Worm (Caenorhabditis elegans): ENCODE measurements around the gene B0310.3.

Gene B0310.3

ce11 chrX:496795-497194 is 24.0 kb downstream of the B0310.3 start:
- TF ChIP-seq ztf-11 (tag; optimal IDR thresholded peaks at IDR 0.05) (no peak), C34F6.9 (tag; optimal IDR thresholded peaks at IDR 0.05) (no peak), nhr-21 (tag; optimal IDR thresholded peaks at IDR 0.05) (no peak), alr-1 (tag; optimal IDR thresholded peaks at IDR 0.05) (no peak), R02D3.7 (tag; optimal IDR thresholded peaks at IDR 0.05) (no peak), snpc-4 (tag; optimal IDR thresholded peaks at IDR 0.05) (no peak), fos-1 (tag; optimal IDR thresholded peaks at IDR 0.05) (no peak)

- TF ChIP-seq R02D3.7 (tag; optimal IDR thresholded peaks at IDR 0.05) (no peak), nhr-129 (tag; optimal IDR thresholded peaks at IDR 0.05) (peak; percentile 51), lin-11 (tag; optimal IDR thresholded peaks at IDR 0.05) (no peak)
Observed at ce11 chrX:492919-493318, 27.9 kb downstream of the B0310.3 start, which contains the start of gene B0310.1. B0310.1 (plus strand) TSS chrX:493228.

- no peak for TF ChIP-seq aly-2 (tag; optimal IDR thresholded peaks at IDR 0.05)
- peak; percentile 66 for TF ChIP-seq unc-55 (GFP tag; optimal IDR thresholded peaks at IDR 0.05)
- TF ChIP-seq egl-27 (tag; optimal IDR thresholded peaks at IDR 0.05), result peak; percentile 49
- no peak for TF ChIP-seq nhr-11 (tag; optimal IDR thresholded peaks at IDR 0.05)
- TF ChIP-seq lsy-2 (tag; optimal IDR thresholded peaks at IDR 0.05), result peak in 1 of 2 experiments; percentile 43
- TF ChIP-seq ZK546.5 (tag; optimal IDR thresholded peaks at IDR 0.05), result no peak
- peak; percentile 69 for TF ChIP-seq sma-9 (GFP tag; optimal IDR thresholded peaks at IDR 0.05)
- TF ChIP-seq sma-9 (tag; optimal IDR thresholded peaks at IDR 0.05), result no peak
- TF ChIP-seq nhr-21 (tag; optimal IDR thresholded peaks at IDR 0.05), result peak; percentile 61
- TF ChIP-seq fos-1 (tag; optimal IDR thresholded peaks at IDR 0.05), result peak; percentile 75
- peak; percentile 74 for TF ChIP-seq sma-3 (GFP tag; optimal IDR thresholded peaks at IDR 0.05)
- peak; percentile 16 for TF ChIP-seq sem-4 (tag; optimal IDR thresholded peaks at IDR 0.05)
- TF ChIP-seq nhr-6 (tag; optimal IDR thresholded peaks at IDR 0.05), result peak; percentile 20
- TF ChIP-seq ztf-11 (tag; optimal IDR thresholded peaks at IDR 0.05), result no peak
- peak in 1 of 2 experiments; percentile 42 for TF ChIP-seq mdl-1 (tag; optimal IDR thresholded peaks at IDR 0.05)
- TF ChIP-seq ceh-82 (tag; optimal IDR thresholded peaks at IDR 0.05), result no peak
- TF ChIP-seq lin-39 (tag; optimal IDR thresholded peaks at IDR 0.05), result no peak
- TF ChIP-seq elt-3 (tag; optimal IDR thresholded peaks at IDR 0.05), result no peak
- TF ChIP-seq dmd-4 (tag; optimal IDR thresholded peaks at IDR 0.05), result peak; percentile 1
- TF ChIP-seq zag-1 (tag; optimal IDR thresholded peaks at IDR 0.05), result peak; percentile 48
- no peak for TF ChIP-seq blmp-1 (tag; optimal IDR thresholded peaks at IDR 0.05; ENCODE audit: insufficient read depth)
- TF ChIP-seq C34F6.9 (tag; optimal IDR thresholded peaks at IDR 0.05), result peak; percentile 58
- TF ChIP-seq mab-5 (tag; optimal IDR thresholded peaks at IDR 0.05), result no peak
- TF ChIP-seq unc-62 (GFP tag; optimal IDR thresholded peaks at IDR 0.05), result no peak
- TF ChIP-seq nhr-237 (tag; optimal IDR thresholded peaks at IDR 0.05), result no peak
- TF ChIP-seq ama-1 (optimal IDR thresholded peaks at IDR 0.05), result no peak
- TF ChIP-seq gmeb-1 (tag; optimal IDR thresholded peaks at IDR 0.05), result peak; percentile 66
- peak; percentile 59 for TF ChIP-seq Y55F3AM.14 (GFP tag; optimal IDR thresholded peaks at IDR 0.05)
- TF ChIP-seq alr-1 (tag; optimal IDR thresholded peaks at IDR 0.05), result no peak
- TF ChIP-seq mbf-1 (tag; optimal IDR thresholded peaks at IDR 0.05), result no peak
- TF ChIP-seq skn-1 (tag; optimal IDR thresholded peaks at IDR 0.05), result peak; percentile 56
- no peak for TF ChIP-seq ztf-1 (GFP tag; conservative IDR thresholded peaks at IDR 0.05)
- TF ChIP-seq nhr-77 (tag; optimal IDR thresholded peaks at IDR 0.05), result no peak
- peak; percentile 52 for TF ChIP-seq lin-13 (GFP tag; optimal IDR thresholded peaks at IDR 0.05)
- TF ChIP-seq peb-1 (tag; optimal IDR thresholded peaks at IDR 0.05), result no peak
- TF ChIP-seq ztf-4 (tag; optimal IDR thresholded peaks at IDR 0.05), result no peak
- TF ChIP-seq snpc-4 (tag; optimal IDR thresholded peaks at IDR 0.05), result no peak
- TF ChIP-seq elt-1 (tag; optimal IDR thresholded peaks at IDR 0.05), result no peak
- TF ChIP-seq F13H6.1 (tag; optimal IDR thresholded peaks at IDR 0.05), result peak; percentile 56
- TF ChIP-seq nhr-25 (tag; optimal IDR thresholded peaks at IDR 0.05), result peak; percentile 34
- TF ChIP-seq nhr-23 (tag; optimal IDR thresholded peaks at IDR 0.05), result no peak
- TF ChIP-seq ceh-16 (tag; optimal IDR thresholded peaks at IDR 0.05), result no peak
- no peak for TF ChIP-seq R02D3.7 (tag; optimal IDR thresholded peaks at IDR 0.05)
- no peak for TF ChIP-seq unc-39 (tag; optimal IDR thresholded peaks at IDR 0.05)
- peak; percentile 47 for TF ChIP-seq lin-11 (tag; optimal IDR thresholded peaks at IDR 0.05)
- TF ChIP-seq nhr-10 (tag; optimal IDR thresholded peaks at IDR 0.05), result no peak
- peak; percentile 71 for TF ChIP-seq crh-2 (tag; optimal IDR thresholded peaks at IDR 0.05)
- TF ChIP-seq nhr-129 (tag; optimal IDR thresholded peaks at IDR 0.05), result peak; percentile 82
- TF ChIP-seq nhr-12 (tag; optimal IDR thresholded peaks at IDR 0.05), result no peak
Observed at ce11 chrX:489635-490105, 31.1 kb downstream of the B0310.3 start, which contains the start of gene egl-17. egl-17 (plus strand) TSS chrX:489685.
